Fruit fly (Drosophila melanogaster) whole organism, embryonic: ENCODE data around the gene CG9986.
A peak's percentile ranks its signal among the peaks of the same experiment; 100 is the strongest.

Experiments
- B-H2 ChIP-seq: fragments of 200-800 bp; sonication (Bioruptor generic); optimal IDR thresholded peaks from 2 replicates; lab custom pipeline; 2018; ENCODE audit warnings: missing biosample characterization, mild to moderate bottlenecking, missing genetic modification characterization
- CG10147 ChIP-seq: fragments of 200-800 bp; sonication (Bioruptor generic); optimal IDR thresholded peaks from 2 replicates; lab custom pipeline; 2019; ENCODE audit warnings: missing biosample characterization, mild to moderate bottlenecking, missing genetic modification characterization, moderate library complexity
- CG10274 ChIP-seq: fragments of 200-800 bp; sonication (Bioruptor generic); optimal IDR thresholded peaks from 3 replicates; lab custom pipeline; 2017; ENCODE audit warnings: missing biosample characterization, mild to moderate bottlenecking, missing genetic modification characterization
- CG11085 ChIP-seq: fragments of 200-800 bp; sonication (Bioruptor generic); IDR thresholded peaks from 2 replicates; pipeline ENCODE4 v1.3.6; 2022; ENCODE audit warnings: missing biosample characterization, missing genetic modification characterization
- CG12071 ChIP-seq: fragments of 200-800 bp; sonication (Bioruptor generic); optimal IDR thresholded peaks from 3 replicates; lab custom pipeline; 2018; ENCODE audit warnings: missing biosample characterization, mild to moderate bottlenecking, missing genetic modification characterization
- CG14710 ChIP-seq: fragments of 200-800 bp; sonication (Bioruptor generic); optimal IDR thresholded peaks from 3 replicates; lab custom pipeline; 2019; ENCODE audit warnings: missing biosample characterization, mild to moderate bottlenecking, missing genetic modification characterization, moderate library complexity
- CG15269 ChIP-seq: fragments of 200-800 bp; sonication (Bioruptor generic); optimal IDR thresholded peaks from 2 replicates; lab custom pipeline; 2018; ENCODE audit warnings: missing biosample characterization, mild to moderate bottlenecking, missing genetic modification characterization, moderate library complexity
- CG1602 ChIP-seq: fragments of 200-800 bp; sonication (Bioruptor generic); optimal IDR thresholded peaks from 3 replicates; lab custom pipeline; 2016; ENCODE audit warnings: missing biosample characterization, missing genetic modification characterization
- CG16779 ChIP-seq: fragments of 200-800 bp; sonication (Bioruptor generic); IDR thresholded peaks from 2 replicates; pipeline ENCODE4 v1.3.6; 2022; ENCODE audit warnings: missing biosample characterization, missing genetic modification characterization
- CG1832 ChIP-seq: fragments of 200-800 bp; sonication (Bioruptor generic); optimal IDR thresholded peaks from 2 replicates; lab custom pipeline; 2017; ENCODE audit warnings: missing biosample characterization, mild to moderate bottlenecking, missing genetic modification characterization, inconsistent platforms
- CG2712 ChIP-seq: fragments of 200-800 bp; optimal IDR thresholded peaks from 3 replicates; lab custom pipeline; 2019; ENCODE audit warnings: missing biosample characterization, mild to moderate bottlenecking, missing genetic modification characterization, moderate library complexity
- CG3281 ChIP-seq: fragments of 200-800 bp; sonication (Bioruptor generic); optimal IDR thresholded peaks from 3 replicates; lab custom pipeline; 2017; ENCODE audit warnings: missing biosample characterization, mild to moderate bottlenecking, missing genetic modification characterization
- CG4360 ChIP-seq: fragments of 200-800 bp; sonication (Bioruptor generic); IDR thresholded peaks from 2 replicates; pipeline ENCODE4 v1.3.6; 2022; ENCODE audit warnings: missing biosample characterization, missing genetic modification characterization
- CG5953 ChIP-seq: fragments of 200-800 bp; sonication (Bioruptor generic); IDR thresholded peaks from 2 replicates; pipeline ENCODE4 v1.3.6; 2022; ENCODE audit warnings: missing biosample characterization, missing genetic modification characterization
- CG8765 ChIP-seq: fragments of 200-800 bp; sonication (Bioruptor generic); IDR thresholded peaks from 2 replicates; pipeline ENCODE4 v1.3.6; 2022; ENCODE audit warnings: missing biosample characterization, missing genetic modification characterization
- CkIIα-i1 ChIP-seq: fragments of 200-800 bp; sonication (Bioruptor generic); IDR thresholded peaks from 2 replicates; pipeline ENCODE4 v1.3.6; 2022; ENCODE audit warnings: missing biosample characterization, missing genetic modification characterization
- CrebB ChIP-seq: fragments of 200-800 bp; sonication (Bioruptor generic); optimal IDR thresholded peaks from 3 replicates; lab custom pipeline; 2018; ENCODE audit warnings: missing biosample characterization, mild to moderate bottlenecking, missing genetic modification characterization
- D19A ChIP-seq: fragments of 200-800 bp; optimal IDR thresholded peaks from 3 replicates; lab custom pipeline; 2019; ENCODE audit warnings: missing biosample characterization, mild to moderate bottlenecking, missing genetic modification characterization, moderate library complexity
- Dbx ChIP-seq: fragments of 200-800 bp; sonication (Bioruptor generic); IDR thresholded peaks from 3 replicates; pipeline ENCODE4 v1.3.6; 2022; ENCODE audit warnings: missing biosample characterization, missing genetic modification characterization
- Dek ChIP-seq: fragments of 200-800 bp; sonication (Bioruptor generic); optimal IDR thresholded peaks from 3 replicates; lab custom pipeline; 2019; ENCODE audit warnings: missing biosample characterization, mild to moderate bottlenecking, missing genetic modification characterization, moderate library complexity
- Gsc ChIP-seq: fragments of 200-800 bp; sonication (Bioruptor generic); IDR thresholded peaks from 2 replicates; pipeline ENCODE4 v1.3.6; 2022; ENCODE audit warnings: missing biosample characterization, missing genetic modification characterization
- H15 ChIP-seq: fragments of 200-800 bp; sonication (Bioruptor generic); IDR thresholded peaks from 3 replicates; pipeline ENCODE4 v1.3.6; 2022; ENCODE audit warnings: missing biosample characterization, missing genetic modification characterization
- HHEX ChIP-seq: fragments of 200-800 bp; sonication (Bioruptor generic); optimal IDR thresholded peaks from 3 replicates; lab custom pipeline; 2017; ENCODE audit warnings: missing biosample characterization, mild to moderate bottlenecking, missing genetic modification characterization, missing genetic modification reagents
- HLH3B ChIP-seq: fragments of 200-800 bp; sonication (Bioruptor generic); IDR thresholded peaks from 2 replicates; pipeline ENCODE4 v1.3.6; 2022; ENCODE audit warnings: missing biosample characterization, missing genetic modification characterization
- Hand ChIP-seq: fragments of 200-800 bp; sonication (Bioruptor generic); optimal IDR thresholded peaks from 2 replicates; lab custom pipeline; 2017; ENCODE audit warnings: mild to moderate bottlenecking, missing biosample characterization, missing genetic modification reagents, missing genetic modification characterization
- Hmr ChIP-seq: fragments of 200-800 bp; sonication (Bioruptor generic); optimal IDR thresholded peaks from 3 replicates; lab custom pipeline; 2017; ENCODE audit warnings: mild to moderate bottlenecking, missing biosample characterization, missing genetic modification reagents, missing genetic modification characterization
- Jarid2 ChIP-seq: fragments of 200-800 bp; sonication (Bioruptor generic); optimal IDR thresholded peaks from 3 replicates; lab custom pipeline; 2017; ENCODE audit warnings: mild to moderate bottlenecking, missing biosample characterization, missing genetic modification reagents, missing genetic modification characterization
- Lhr ChIP-seq: fragments of 200-800 bp; sonication (Bioruptor generic); optimal IDR thresholded peaks from 3 replicates; lab custom pipeline; 2017; ENCODE audit warnings: mild to moderate bottlenecking, missing biosample characterization, missing genetic modification reagents, missing genetic modification characterization
- Rx ChIP-seq: fragments of 200-800 bp; sonication (Bioruptor generic); IDR thresholded peaks from 2 replicates; pipeline ENCODE4 v1.3.6; 2022; ENCODE audit warnings: missing biosample characterization, missing genetic modification characterization
- Scr ChIP-seq: fragments of 200-800 bp; sonication (Bioruptor generic); IDR thresholded peaks from 2 replicates; pipeline ENCODE4 v1.3.6; 2022; ENCODE audit warnings: missing biosample characterization, missing genetic modification characterization; ENCODE audit not compliant: partially characterized antibody
- TFAM ChIP-seq: fragments of 200-800 bp; sonication (Bioruptor generic); optimal IDR thresholded peaks from 2 replicates; lab custom pipeline; 2017; ENCODE audit warnings: missing biosample characterization, missing genetic modification characterization, inconsistent platforms
- ara ChIP-seq: fragments of 200-800 bp; sonication (Bioruptor generic); IDR thresholded peaks from 2 replicates; pipeline ENCODE4 v1.3.6; 2022; ENCODE audit warnings: missing biosample characterization, missing genetic modification characterization
- az2 ChIP-seq: fragments of 200-800 bp; sonication (Bioruptor generic); optimal IDR thresholded peaks from 3 replicates; lab custom pipeline; 2016; ENCODE audit warnings: missing biosample characterization, missing genetic modification characterization
- crc ChIP-seq: fragments of 200-800 bp; sonication (Bioruptor generic); optimal IDR thresholded peaks from 2 replicates; lab custom pipeline; 2016; ENCODE audit warnings: missing biosample characterization, missing genetic modification characterization
- dan ChIP-seq: fragments of 200-800 bp; sonication (Bioruptor generic); IDR thresholded peaks from 2 replicates; pipeline ENCODE4 v1.3.6; 2022; ENCODE audit warnings: missing biosample characterization, missing genetic modification characterization
- ems ChIP-seq: fragments of 200-800 bp; sonication (Bioruptor generic); optimal IDR thresholded peaks from 3 replicates; lab custom pipeline; 2016; ENCODE audit warnings: missing biosample characterization, missing genetic modification characterization
- ftz-f1 ChIP-seq: fragments of 200-800 bp; sonication (Bioruptor generic); optimal IDR thresholded peaks from 2 replicates; lab custom pipeline; 2016; ENCODE audit warnings: missing biosample characterization, missing genetic modification characterization
- gt ChIP-seq: fragments of 200-800 bp; sonication (Bioruptor generic); IDR thresholded peaks from 2 replicates; pipeline ENCODE4 v1.3.6; 2022; ENCODE audit warnings: missing biosample characterization, missing genetic modification characterization
- hkb ChIP-seq, 2 experiments: fragments of 200-800 bp in 1 of 2; fragments of >200 bp in 1 of 2; sonication (Bioruptor generic) in 1 of 2; IDR thresholded peaks in 1 of 2; optimal IDR thresholded peaks in 1 of 2; 2 replicates each; pipeline versions ENCODE4 v1.3.6 to Lab custom; 2017 to 2022; ENCODE audit warnings: missing biosample characterization in 1 of 2, missing genetic modification characterization in 1 of 2
- jing ChIP-seq: fragments of 200-800 bp; sonication (Bioruptor generic); optimal IDR thresholded peaks from 2 replicates; lab custom pipeline; 2018; ENCODE audit warnings: missing biosample characterization, mild to moderate bottlenecking, missing genetic modification characterization
- knrl ChIP-seq: fragments of 200-800 bp; sonication (Bioruptor generic); IDR thresholded peaks from 3 replicates; pipeline ENCODE4 v1.3.6; 2022; ENCODE audit warnings: missing biosample characterization, missing genetic modification characterization; ENCODE audit not compliant: partially characterized antibody
- nerfin-1 ChIP-seq: fragments of 200-800 bp; sonication (Bioruptor generic); optimal IDR thresholded peaks from 3 replicates; lab custom pipeline; 2019; ENCODE audit warnings: missing biosample characterization, mild to moderate bottlenecking, missing genetic modification characterization, moderate library complexity
- nerfin-2 ChIP-seq: fragments of 200-800 bp; sonication (Bioruptor generic); IDR thresholded peaks from 2 replicates; pipeline ENCODE4 v1.3.6; 2022; ENCODE audit warnings: missing biosample characterization, missing genetic modification characterization; ENCODE audit not compliant: partially characterized antibody
- pho ChIP-seq: fragments of 200-800 bp; sonication (Bioruptor generic); optimal IDR thresholded peaks from 2 replicates; lab custom pipeline; 2016; ENCODE audit warnings: missing biosample characterization, missing genetic modification characterization
- pzg ChIP-seq: fragments of 200-800 bp; sonication (Bioruptor generic); optimal IDR thresholded peaks from 3 replicates; lab custom pipeline; 2018; ENCODE audit warnings: missing biosample characterization, mild to moderate bottlenecking, missing genetic modification characterization, moderate library complexity
- sd ChIP-seq: fragments of 200-800 bp; sonication (Bioruptor generic); optimal IDR thresholded peaks from 3 replicates; lab custom pipeline; 2018; ENCODE audit warnings: missing biosample characterization, mild to moderate bottlenecking, missing genetic modification characterization, moderate library complexity
- sens-2 ChIP-seq: fragments of 200-800 bp; sonication (Bioruptor generic); IDR thresholded peaks from 2 replicates; pipeline ENCODE4 v1.3.6; 2022; ENCODE audit warnings: missing biosample characterization, missing genetic modification characterization
- shn ChIP-seq: fragments of 200-800 bp; sonication (Bioruptor generic); optimal IDR thresholded peaks from 3 replicates; lab custom pipeline; 2016; ENCODE audit warnings: missing biosample characterization, missing genetic modification characterization
- tna ChIP-seq: fragments of 200-800 bp; sonication (Bioruptor generic); IDR thresholded peaks from 2 replicates; pipeline ENCODE4 v1.3.6; 2022; ENCODE audit warnings: missing biosample characterization, missing genetic modification characterization; ENCODE audit not compliant: partially characterized antibody
- usp ChIP-seq: fragments of >200 bp; optimal IDR thresholded peaks from 2 replicates; lab custom pipeline; 2017; ENCODE audit warnings: missing biosample characterization, missing genetic modification characterization
- zfh2 ChIP-seq: fragments of 200-800 bp; sonication (Bioruptor generic); optimal IDR thresholded peaks from 2 replicates; lab custom pipeline; 2016; ENCODE audit warnings: missing biosample characterization, missing genetic modification characterization

Gene CG9986

DNA sequence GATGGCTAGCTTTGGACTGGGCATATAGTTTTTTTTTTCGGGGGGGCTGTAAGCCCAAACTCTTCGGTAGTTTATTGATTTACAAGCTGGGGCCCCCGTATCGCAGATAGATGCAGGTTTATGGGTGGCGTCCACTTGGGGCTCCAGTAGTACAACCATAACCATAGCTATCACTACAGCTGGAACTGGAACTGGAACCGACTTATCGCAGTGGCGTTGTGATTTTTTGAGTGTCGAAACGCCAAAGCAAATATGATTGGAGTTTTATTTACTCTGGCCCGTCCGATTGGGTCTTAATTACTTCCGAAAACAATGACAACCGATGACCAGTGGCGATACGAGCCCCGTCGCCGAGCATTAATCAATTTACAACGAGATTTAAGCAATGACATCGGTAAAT, 15.4 kb upstream of the CG9986 start (continued):
- no peak for TF ChIP-seq gt (GFP tag; lab: Robert Waterston, UW)
- no peak for TF ChIP-seq CG8765 (GFP tag; lab: Robert Waterston, UW)
- TF ChIP-seq CG2712 = peak; percentile 3
- no peak for TF ChIP-seq crc (GFP tag; lab: Kevin White, UChicago)
- TF ChIP-seq ftz-f1 (GFP tag; lab: Kevin White, UChicago) = no peak
- no peak for TF ChIP-seq Lhr (GFP tag; lab: Kevin White, UChicago)
- TF ChIP-seq CG10147 (GFP tag; lab: Kevin White, UChicago) = no peak
- peak; percentile 47; the same call in 1 of the 2 replicates for TF ChIP-seq CG5953
- peak; percentile 22 for TF ChIP-seq Jarid2
- peak; percentile 44; the same call in 1 of the 2 replicates for TF ChIP-seq ara (GFP tag; lab: Robert Waterston, UW)
- TF ChIP-seq zfh2 (GFP tag; lab: Kevin White, UChicago) = no peak
- TF ChIP-seq CG11085 (GFP tag; lab: Robert Waterston, UW) = no peak
- TF ChIP-seq B-H2 (GFP tag; lab: Kevin White, UChicago) = no peak
- TF ChIP-seq tna = no peak
- no peak for TF ChIP-seq Scr (GFP tag; lab: Robert Waterston, UW)
- TF ChIP-seq CG3281 = no peak
- TF ChIP-seq CG16779 (GFP tag; lab: Robert Waterston, UW) = no peak
- TF ChIP-seq jing (GFP tag; lab: Kevin White, UChicago) = no peak
- TF ChIP-seq Hand (GFP tag; lab: Kevin White, UChicago) = no peak
- TF ChIP-seq TFAM = no peak
- TF ChIP-seq H15 (GFP tag; lab: Robert Waterston, UW) = no peak
- TF ChIP-seq Gsc (GFP tag; lab: Robert Waterston, UW) = no peak
- TF ChIP-seq Hmr (GFP tag; lab: Kevin White, UChicago) = peak; percentile 47
- TF ChIP-seq CG4360 (GFP tag; lab: Robert Waterston, UW) = peak; percentile 47
- TF ChIP-seq CrebB (tag; lab: Kevin White, UChicago) = peak; percentile 57
- no peak for TF ChIP-seq CG1602 (GFP tag; lab: Kevin White, UChicago)
- TF ChIP-seq CG12071 (GFP tag; lab: Kevin White, UChicago) = peak; percentile 64
- no peak for TF ChIP-seq az2 (GFP tag; lab: Kevin White, UChicago)
- TF ChIP-seq nerfin-2 (GFP tag; lab: Robert Waterston, UW) = no peak
- TF ChIP-seq usp = no peak
- no peak for TF ChIP-seq pho
- no peak for TF ChIP-seq ems (GFP tag; lab: Kevin White, UChicago)
- no peak for TF ChIP-seq knrl
- TF ChIP-seq dan (GFP tag; lab: Robert Waterston, UW) = no peak
- peak; percentile 16 for TF ChIP-seq CG15269 (tag; lab: Kevin White, UChicago)
- peak; percentile 8 for TF ChIP-seq CG14710
- no peak for TF ChIP-seq Dbx (GFP tag; lab: Robert Waterston, UW)
- no peak for TF ChIP-seq CG10274 (GFP tag; lab: Kevin White, UChicago)
- TF ChIP-seq sens-2 (GFP tag; lab: Robert Waterston, UW) = peak; percentile 91
- peak; percentile 39 for TF ChIP-seq nerfin-1 (tag; lab: Kevin White, UChicago)
- no peak for TF ChIP-seq CkIIα-i1 (GFP tag; lab: Robert Waterston, UW)
- TF ChIP-seq hkb (optimal IDR thresholded peaks at IDR 0.05; lab: Kevin White, UChicago) = no peak
- TF ChIP-seq hkb (GFP tag; IDR thresholded peaks at IDR 0.05; lab: Robert Waterston, UW) = peak; percentile 53
- TF ChIP-seq pzg (GFP tag; lab: Kevin White, UChicago) = no peak
- TF ChIP-seq HLH3B = peak; percentile 60; the same call in 1 of the 2 replicates
- no peak for TF ChIP-seq sd
- no peak for TF ChIP-seq shn (GFP tag; lab: Kevin White, UChicago)
- no peak for TF ChIP-seq Rx (GFP tag; lab: Robert Waterston, UW)
- no peak for TF ChIP-seq CG1832 (GFP tag; lab: Kevin White, UChicago)
- peak; percentile 49 for TF ChIP-seq HHEX (GFP tag; lab: Kevin White, UChicago)
- no peak for TF ChIP-seq Dek (tag; lab: Kevin White, UChicago)
- peak; percentile 17 for TF ChIP-seq D19A
